Fruit fly (Drosophila melanogaster) whole organism, embryonic: ENCODE measurements around the gene CG4218.

Experiments
- Ada2b ChIP-seq: fragments of 200-800 bp; sonication (Bioruptor generic); IDR thresholded peaks from 2 replicates; pipeline ENCODE4 v1.3.6; 2022; ENCODE audit warnings: missing biosample characterization, missing genetic modification characterization
- Asciz ChIP-seq: fragments of 200-800 bp; sonication (Bioruptor generic); optimal IDR thresholded peaks from 2 replicates; lab custom pipeline; 2017; ENCODE audit warnings: missing biosample characterization, mild to moderate bottlenecking, missing genetic modification characterization, missing genetic modification reagents
- CG10147 ChIP-seq: fragments of 200-800 bp; sonication (Bioruptor generic); optimal IDR thresholded peaks from 2 replicates; lab custom pipeline; 2019; ENCODE audit warnings: missing biosample characterization, mild to moderate bottlenecking, missing genetic modification characterization, moderate library complexity
- CG10366 ChIP-seq: fragments of 200-800 bp; sonication (Bioruptor generic); IDR thresholded peaks from 2 replicates; pipeline ENCODE4 v1.3.6; 2022; ENCODE audit warnings: missing biosample characterization, missing genetic modification characterization
- CG11504 ChIP-seq: fragments of 200-800 bp; sonication (Bioruptor generic); optimal IDR thresholded peaks from 3 replicates; lab custom pipeline; 2019; ENCODE audit warnings: missing biosample characterization, mild to moderate bottlenecking, missing genetic modification characterization, moderate library complexity
- CG11723 ChIP-seq: fragments of 200-800 bp; sonication (Bioruptor generic); optimal IDR thresholded peaks from 2 replicates; lab custom pipeline; 2017; ENCODE audit warnings: missing biosample characterization, mild to moderate bottlenecking, missing genetic modification characterization
- CG12071 ChIP-seq: fragments of 200-800 bp; sonication (Bioruptor generic); optimal IDR thresholded peaks from 3 replicates; lab custom pipeline; 2018; ENCODE audit warnings: missing biosample characterization, mild to moderate bottlenecking, missing genetic modification characterization
- CG12391 ChIP-seq: fragments of 200-800 bp; sonication (Bioruptor generic); optimal IDR thresholded peaks from 3 replicates; lab custom pipeline; 2018; ENCODE audit warnings: missing biosample characterization, mild to moderate bottlenecking, missing genetic modification characterization, moderate library complexity
- CG13296 ChIP-seq: fragments of 200-800 bp; sonication (Bioruptor generic); optimal IDR thresholded peaks from 3 replicates; lab custom pipeline; 2018; ENCODE audit warnings: missing biosample characterization, mild to moderate bottlenecking, missing genetic modification characterization
- CG15479 ChIP-seq: fragments of 200-800 bp; sonication (Bioruptor generic); optimal IDR thresholded peaks from 3 replicates; lab custom pipeline; 2019; ENCODE audit warnings: missing biosample characterization, mild to moderate bottlenecking, missing genetic modification characterization, moderate library complexity
- CG17568 ChIP-seq: fragments of 200-800 bp; sonication (Bioruptor generic); optimal IDR thresholded peaks from 2 replicates; lab custom pipeline; 2018; ENCODE audit warnings: missing biosample characterization, mild to moderate bottlenecking, missing genetic modification characterization, moderate library complexity
- CG2199 ChIP-seq: fragments of 200-800 bp; sonication (Bioruptor generic); IDR thresholded peaks from 3 replicates; pipeline ENCODE4 v1.3.6; 2022; ENCODE audit warnings: missing biosample characterization, missing genetic modification characterization
- CG2202 ChIP-seq: fragments of 200-800 bp; sonication (Bioruptor generic); optimal IDR thresholded peaks from 2 replicates; lab custom pipeline; 2018; ENCODE audit warnings: missing biosample characterization, mild to moderate bottlenecking, missing genetic modification characterization
- CG30020 ChIP-seq: fragments of 200-800 bp; optimal IDR thresholded peaks from 2 replicates; lab custom pipeline; 2019; ENCODE audit warnings: missing biosample characterization, mild to moderate bottlenecking, missing genetic modification characterization, moderate library complexity
- CG30431 ChIP-seq: fragments of 200-800 bp; sonication (Bioruptor generic); optimal IDR thresholded peaks from 2 replicates; lab custom pipeline; 2017; ENCODE audit warnings: missing biosample characterization, missing genetic modification characterization
- CG31224 ChIP-seq: fragments of 200-800 bp; sonication (Bioruptor generic); IDR thresholded peaks from 2 replicates; pipeline ENCODE4 v1.3.6; 2022; ENCODE audit warnings: missing biosample characterization, missing genetic modification characterization
- CG31441 ChIP-seq: fragments of 200-800 bp; sonication (Bioruptor generic); IDR thresholded peaks from 2 replicates; pipeline ENCODE4 v1.3.6; 2022; ENCODE audit warnings: missing biosample characterization, missing genetic modification characterization
- CG33557 ChIP-seq: fragments of 200-800 bp; sonication (Bioruptor generic); optimal IDR thresholded peaks from 2 replicates; lab custom pipeline; 2019; ENCODE audit warnings: missing biosample characterization, mild to moderate bottlenecking, missing genetic modification characterization, moderate library complexity
- CG34224 ChIP-seq: fragments of 200-800 bp; sonication (Bioruptor generic); IDR thresholded peaks from 3 replicates; pipeline ENCODE4 v1.3.6; 2022; ENCODE audit warnings: missing biosample characterization, missing genetic modification characterization; ENCODE audit not compliant: partially characterized antibody
- CG4328 ChIP-seq: fragments of 200-800 bp; sonication (Bioruptor generic); optimal IDR thresholded peaks from 3 replicates; lab custom pipeline; 2017; ENCODE audit warnings: missing biosample characterization, missing genetic modification reagents, missing genetic modification characterization
- CG6175 ChIP-seq: fragments of 200-800 bp; sonication (Bioruptor generic); IDR thresholded peaks from 3 replicates; pipeline ENCODE4 v1.3.6; 2022; ENCODE audit warnings: missing biosample characterization, missing genetic modification characterization
- CG7839 ChIP-seq: fragments of 200-800 bp; sonication (Bioruptor generic); optimal IDR thresholded peaks from 3 replicates; lab custom pipeline; 2018; ENCODE audit warnings: missing biosample characterization, mild to moderate bottlenecking, missing genetic modification characterization, moderate library complexity
- Doc3 ChIP-seq: fragments of 200-800 bp; sonication (Bioruptor generic); IDR thresholded peaks from 3 replicates; pipeline ENCODE4 v1.3.6; 2022; ENCODE audit warnings: missing biosample characterization, missing genetic modification characterization; ENCODE audit not compliant: partially characterized antibody
- Fer1 ChIP-seq: fragments of 200-800 bp; sonication (Bioruptor generic); optimal IDR thresholded peaks from 2 replicates; lab custom pipeline; 2017; ENCODE audit warnings: missing biosample characterization, mild to moderate bottlenecking, missing genetic modification characterization
- HHEX ChIP-seq: fragments of 200-800 bp; sonication (Bioruptor generic); optimal IDR thresholded peaks from 3 replicates; lab custom pipeline; 2017; ENCODE audit warnings: missing biosample characterization, mild to moderate bottlenecking, missing genetic modification characterization, missing genetic modification reagents
- MESR4 ChIP-seq: fragments of 200-800 bp; sonication (Bioruptor generic); optimal IDR thresholded peaks from 2 replicates; lab custom pipeline; 2018; ENCODE audit warnings: missing biosample characterization, mild to moderate bottlenecking, missing genetic modification characterization, moderate library complexity
- Nf-YB ChIP-seq: fragments of 200-800 bp; sonication (Bioruptor generic); optimal IDR thresholded peaks from 3 replicates; lab custom pipeline; 2019; ENCODE audit warnings: missing biosample characterization, mild to moderate bottlenecking, missing genetic modification characterization, moderate library complexity
- Ptx1 ChIP-seq: fragments of 200-800 bp; sonication (Bioruptor generic); IDR thresholded peaks from 2 replicates; pipeline ENCODE4 v1.3.6; 2022; ENCODE audit warnings: missing biosample characterization, missing genetic modification characterization
- Vsx1 ChIP-seq: fragments of 200-800 bp; sonication (Bioruptor generic); optimal IDR thresholded peaks from 2 replicates; lab custom pipeline; 2017; ENCODE audit warnings: missing biosample characterization, mild to moderate bottlenecking, missing genetic modification characterization, missing genetic modification reagents
- crol ChIP-seq: fragments of 200-800 bp; sonication (Bioruptor generic); IDR thresholded peaks from 2 replicates; pipeline ENCODE4 v1.3.6; 2022; ENCODE audit warnings: missing biosample characterization, missing genetic modification characterization
- crp ChIP-seq, 2 experiments: fragments of 200-800 bp; sonication (Bioruptor generic); optimal IDR thresholded peaks; 2 replicates in 1 of 2; 3 replicates in 1 of 2; lab custom pipeline; 2017; ENCODE audit warnings: missing biosample characterization in 2 of 2, missing genetic modification characterization in 2 of 2, mild to moderate bottlenecking in 1 of 2, moderate library complexity in 1 of 2
- dm ChIP-seq: fragments of 200-800 bp; sonication (Bioruptor generic); optimal IDR thresholded peaks from 3 replicates; lab custom pipeline; 2016; ENCODE audit warnings: missing biosample characterization, missing genetic modification characterization
- dmrt11E ChIP-seq: fragments of 200-800 bp; sonication (Bioruptor generic); optimal IDR thresholded peaks from 3 replicates; lab custom pipeline; 2018; ENCODE audit warnings: missing biosample characterization, mild to moderate bottlenecking, missing genetic modification characterization, moderate library complexity
- ewg ChIP-seq: fragments of 200-800 bp; sonication (Bioruptor generic); optimal IDR thresholded peaks from 3 replicates; lab custom pipeline; 2017; ENCODE audit warnings: mild to moderate bottlenecking, missing biosample characterization, missing genetic modification reagents, missing genetic modification characterization
- fu2 ChIP-seq: fragments of 200-800 bp; sonication (Bioruptor generic); optimal IDR thresholded peaks from 2 replicates; lab custom pipeline; 2016; ENCODE audit warnings: missing biosample characterization, missing genetic modification characterization
- lov ChIP-seq, 2 experiments: fragments of 200-800 bp in 1 of 2; fragments of >200 bp in 1 of 2; sonication (Bioruptor generic) in 1 of 2; IDR thresholded peaks in 1 of 2; optimal IDR thresholded peaks in 1 of 2; 2 replicates in 1 of 2; 3 replicates in 1 of 2; pipeline versions ENCODE4 v1.3.6 to Lab custom; 2017 to 2022; ENCODE audit warnings: missing biosample characterization in 1 of 2, missing genetic modification characterization in 1 of 2
- mirr ChIP-seq: fragments of 200-800 bp; sonication (Bioruptor generic); optimal IDR thresholded peaks from 3 replicates; lab custom pipeline; 2018; ENCODE audit warnings: missing biosample characterization, mild to moderate bottlenecking, missing genetic modification characterization
- nerfin-1 ChIP-seq: fragments of 200-800 bp; sonication (Bioruptor generic); optimal IDR thresholded peaks from 3 replicates; lab custom pipeline; 2019; ENCODE audit warnings: missing biosample characterization, mild to moderate bottlenecking, missing genetic modification characterization, moderate library complexity
- nom ChIP-seq: fragments of 200-800 bp; sonication (Bioruptor generic); optimal IDR thresholded peaks from 2 replicates; lab custom pipeline; 2017; ENCODE audit warnings: missing biosample characterization, missing genetic modification characterization, mild to moderate bottlenecking, moderate library complexity, missing genetic modification reagents
- onecut ChIP-seq: fragments of 200-800 bp; sonication (Bioruptor generic); IDR thresholded peaks from 2 replicates; pipeline ENCODE4 v1.3.6; 2022; ENCODE audit warnings: missing biosample characterization, missing genetic modification characterization
- org-1 ChIP-seq: fragments of 200-800 bp; sonication (Bioruptor generic); optimal IDR thresholded peaks from 2 replicates; lab custom pipeline; 2017; ENCODE audit warnings: missing biosample characterization, missing genetic modification characterization
- sisA ChIP-seq: fragments of 200-800 bp; sonication (Bioruptor generic); IDR thresholded peaks from 2 replicates; pipeline ENCODE4 v1.3.6; 2022; ENCODE audit warnings: missing biosample characterization, missing genetic modification characterization
- sqz ChIP-seq: fragments of 200-800 bp; sonication (Bioruptor generic); optimal IDR thresholded peaks from 3 replicates; lab custom pipeline; 2018; ENCODE audit warnings: missing biosample characterization, mild to moderate bottlenecking, missing genetic modification characterization
- ssp ChIP-seq: fragments of 200-800 bp; sonication (Bioruptor generic); IDR thresholded peaks from 2 replicates; pipeline ENCODE4 v1.3.6; 2022; ENCODE audit warnings: missing biosample characterization, missing genetic modification characterization
- trh ChIP-seq: fragments of 200-800 bp; sonication (Bioruptor generic); optimal IDR thresholded peaks from 2 replicates; lab custom pipeline; 2016; ENCODE audit warnings: missing biosample characterization, missing genetic modification characterization
- unpg ChIP-seq: fragments of 200-800 bp; sonication (Bioruptor generic); optimal IDR thresholded peaks from 3 replicates; lab custom pipeline; 2018; ENCODE audit warnings: missing biosample characterization, mild to moderate bottlenecking, missing genetic modification characterization, moderate library complexity
- z ChIP-seq: fragments of 200-800 bp; sonication (Bioruptor generic); IDR thresholded peaks from 3 replicates; pipeline ENCODE4 v1.3.6; 2022; ENCODE audit warnings: missing biosample characterization, missing genetic modification characterization

The CG4218 gene

DNA sequence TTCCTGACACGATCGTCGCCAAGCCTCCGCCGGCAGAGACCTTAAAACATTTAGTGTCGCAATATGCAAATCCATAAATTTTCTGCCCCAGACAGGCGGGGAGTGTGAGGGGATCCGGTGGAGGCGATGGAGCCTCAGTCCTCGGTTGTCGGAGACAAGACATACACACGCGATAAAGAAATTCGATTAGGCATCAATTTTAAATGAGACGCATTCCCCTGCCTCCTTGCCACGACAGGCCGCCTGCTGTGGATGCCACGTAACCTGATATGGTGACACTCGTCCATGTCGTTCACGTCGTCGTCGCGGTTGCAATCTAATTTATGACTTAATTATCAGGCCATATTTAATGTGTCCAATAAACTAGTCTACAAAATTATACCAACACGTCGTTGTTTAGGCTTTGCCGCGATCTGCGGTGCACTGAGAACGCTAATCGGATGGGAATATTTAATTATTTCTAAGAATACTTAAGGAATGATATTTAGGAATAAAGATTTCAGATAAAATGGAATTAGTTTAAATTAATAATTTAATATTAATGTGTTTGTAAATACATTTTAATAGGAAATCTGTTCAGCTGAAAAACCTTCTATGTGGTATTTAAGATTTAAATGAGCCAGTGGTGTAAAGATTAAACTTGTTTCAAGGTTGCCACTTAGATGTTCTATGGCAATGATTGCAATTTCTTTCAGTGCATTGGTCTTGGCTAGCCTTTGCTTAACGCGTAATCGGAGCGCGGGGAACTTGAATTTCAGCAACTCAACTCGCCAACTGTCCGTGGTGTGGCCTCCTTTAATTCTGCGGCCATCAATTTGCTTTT is 33.5 kb downstream of the CG4218 start (continued):
- TF ChIP-seq CG11723 (GFP tag; lab: Kevin White, UChicago): peak; percentile 33
- TF ChIP-seq z (GFP tag; lab: Robert Waterston, UW): no peak
- peak; percentile 68 for TF ChIP-seq unpg (GFP tag; lab: Kevin White, UChicago)
- TF ChIP-seq CG17568 (GFP tag; lab: Kevin White, UChicago): peak; percentile 20
- peak; percentile 82; the same call in 2 of the 3 replicates for TF ChIP-seq CG6175
- peak; percentile 74 for TF ChIP-seq nom
- TF ChIP-seq nerfin-1 (tag; lab: Kevin White, UChicago): peak; percentile 52
- 0 out of 3 replicates have a peak, but pooled peaks have one; percentile 35 for TF ChIP-seq CG2199 (GFP tag; lab: Robert Waterston, UW)
- TF ChIP-seq Nf-YB (GFP tag; lab: Kevin White, UChicago): peak; percentile 34
- peak; percentile 63 for TF ChIP-seq sisA
- peak; percentile 79 for TF ChIP-seq CG12391
- peak; percentile 46 for TF ChIP-seq Vsx1 (GFP tag; lab: Kevin White, UChicago)
- TF ChIP-seq HHEX (GFP tag; lab: Kevin White, UChicago): peak; percentile 61
- peak; percentile 75 for TF ChIP-seq dmrt11E
- TF ChIP-seq CG12071: peak; percentile 16
- TF ChIP-seq trh: no peak
- peak; percentile 43 for TF ChIP-seq ewg (GFP tag; lab: Kevin White, UChicago)
- peak; percentile 77 for TF ChIP-seq CG7839 (tag; lab: Kevin White, UChicago)
- TF ChIP-seq CG13296 (GFP tag; lab: Kevin White, UChicago): peak; percentile 37
- peak; percentile 40 for TF ChIP-seq CG4328 (GFP tag; lab: Kevin White, UChicago)
- peak; percentile 15 for TF ChIP-seq CG33557 (GFP tag; lab: Kevin White, UChicago)
- TF ChIP-seq Ptx1 (GFP tag; lab: Robert Waterston, UW): peak; percentile 77
- TF ChIP-seq CG10147 (GFP tag; lab: Kevin White, UChicago): peak; percentile 36
- peak; percentile 52; the same call in 1 of the 2 replicates for TF ChIP-seq onecut (GFP tag; lab: Robert Waterston, UW)
- TF ChIP-seq Fer1: peak; percentile 52
- peak; percentile 85 for TF ChIP-seq CG11504 (tag; lab: Kevin White, UChicago)
- peak; percentile 86 for TF ChIP-seq crol (GFP tag; lab: Robert Waterston, UW)
- TF ChIP-seq fu2: no peak
- no peak for TF ChIP-seq CG31224 (GFP tag; lab: Robert Waterston, UW)
- peak; percentile 37; the same call in 1 of the 2 replicates for TF ChIP-seq ssp
- TF ChIP-seq crp (GFP tag; optimal IDR thresholded peaks at IDR 0.05; lab: Kevin White, UChicago): peak in 1 of 2 experiments; percentile 12
- peak; percentile 60 for TF ChIP-seq org-1 (GFP tag; lab: Kevin White, UChicago)
- TF ChIP-seq dm (GFP tag; lab: Kevin White, UChicago): no peak
- TF ChIP-seq Asciz (GFP tag; lab: Kevin White, UChicago): peak; percentile 80
- peak; percentile 25 for TF ChIP-seq sqz
- TF ChIP-seq mirr: peak; percentile 15
- TF ChIP-seq CG31441 (GFP tag; lab: Robert Waterston, UW): peak; percentile 91
- TF ChIP-seq CG30431 (GFP tag; lab: Kevin White, UChicago): peak; percentile 59
- TF ChIP-seq MESR4 (GFP tag; lab: Kevin White, UChicago): no peak
- peak; percentile 38; the same call in 1 of the 2 replicates for TF ChIP-seq Ada2b (GFP tag; lab: Robert Waterston, UW)
- no peak for TF ChIP-seq Doc3 (GFP tag; lab: Robert Waterston, UW)
- no peak; the same call in none of the 2 replicates for TF ChIP-seq CG10366 (GFP tag; lab: Robert Waterston, UW)
- no peak for TF ChIP-seq CG15479 (GFP tag; lab: Kevin White, UChicago)
- TF ChIP-seq CG30020 (tag; lab: Kevin White, UChicago): no peak
- TF ChIP-seq lov (optimal IDR thresholded peaks at IDR 0.05; lab: Kevin White, UChicago): no peak
- 0 out of 3 replicates have a peak, but pooled peaks have one; percentile 59 for TF ChIP-seq lov (GFP tag; IDR thresholded peaks at IDR 0.05; lab: Robert Waterston, UW)
- TF ChIP-seq CG2202 (tag; lab: Kevin White, UChicago): peak; percentile 46
- no peak for TF ChIP-seq CG34224 (GFP tag; lab: Robert Waterston, UW)
